Worm (Caenorhabditis elegans) whole organism, L1 larva: ENCODE results near the gene C44C1.1.

Experiments used
- C34B4.2 ChIP-seq: sonication (generic microtip); optimal IDR thresholded peaks from 2 replicates; lab custom pipeline; 2017; ENCODE audit warnings: mild to moderate bottlenecking, missing genetic modification characterization, missing compliant biosample characterization
- aha-1 ChIP-seq: fragments of 150-350 bp; optimal IDR thresholded peaks from 2 replicates; lab custom pipeline; 2014; ENCODE audit warnings: missing biosample characterization, missing genetic modification characterization
- alr-1 ChIP-seq: fragments of 200-800 bp; sonication (Bioruptor generic); optimal IDR thresholded peaks from 2 replicates; lab custom pipeline; 2018; ENCODE audit warnings: borderline replicate concordance, mild to moderate bottlenecking, missing genetic modification characterization, missing compliant biosample characterization
- aly-2 ChIP-seq: fragments of 150-350 bp; optimal IDR thresholded peaks from 2 replicates; lab custom pipeline; 2014; ENCODE audit warnings: missing biosample characterization, missing genetic modification characterization
- ceh-63 ChIP-seq: fragments of 200-800 bp; sonication (Bioruptor generic); optimal IDR thresholded peaks from 2 replicates; lab custom pipeline; 2018; ENCODE audit warnings: mild to moderate bottlenecking, missing genetic modification characterization, missing compliant biosample characterization
- ceh-82 ChIP-seq, 3 experiments: fragments of 150-350 bp in 1 of 3; sonication (generic microtip) in 2 of 3; optimal IDR thresholded peaks; 2 replicates each; lab custom pipeline; 2014 to 2017; ENCODE audit warnings: missing biosample characterization in 3 of 3, missing genetic modification characterization in 3 of 3
- ceh-90 ChIP-seq: sonication (generic microtip); optimal IDR thresholded peaks from 2 replicates; lab custom pipeline; 2016; ENCODE audit warnings: missing genetic modification characterization, missing compliant biosample characterization
- egl-13 ChIP-seq: sonication (generic microtip); optimal IDR thresholded peaks from 2 replicates; lab custom pipeline; 2016; ENCODE audit warnings: missing genotype, missing genetic modification reagents, missing genetic modification characterization, missing compliant biosample characterization
- egl-27 ChIP-seq, 2 experiments: fragments of 150-350 bp in 1 of 2; sonication (generic microtip); optimal IDR thresholded peaks; 3 replicates each; lab custom pipeline; 2017 to 2018; ENCODE audit warnings: missing biosample characterization in 2 of 2, missing genetic modification characterization in 2 of 2, missing genetic modification reagents in 2 of 2
- elt-2 ChIP-seq: sonication (generic microtip); optimal IDR thresholded peaks from 2 replicates; lab custom pipeline; 2016; ENCODE audit warnings: missing genetic modification characterization, mild to moderate bottlenecking, inconsistent platforms, missing compliant biosample characterization, missing genetic modification reagents
- fkh-4 ChIP-seq: sonication (generic microtip); optimal IDR thresholded peaks from 2 replicates; lab custom pipeline; 2016; ENCODE audit warnings: missing compliant biosample characterization, missing genetic modification characterization, borderline replicate concordance
- fkh-8 ChIP-seq: sonication (generic microtip); optimal IDR thresholded peaks from 2 replicates; lab custom pipeline; 2016; ENCODE audit warnings: mild to moderate bottlenecking, missing genetic modification characterization, missing compliant biosample characterization
- grh-1 ChIP-seq: fragments of 200-800 bp; sonication (Bioruptor generic); IDR thresholded peaks from 2 replicates; pipeline ENCODE4 v1.3.6; 2022; ENCODE audit warnings: missing genetic modification reagents, missing genetic modification characterization, missing compliant biosample characterization
- hlh-17 ChIP-seq: fragments of 200-800 bp; sonication (Bioruptor generic); optimal IDR thresholded peaks from 2 replicates; lab custom pipeline; 2018; ENCODE audit warnings: missing genetic modification characterization, mild to moderate bottlenecking, missing compliant biosample characterization, moderate library complexity, borderline replicate concordance
- hlh-4 ChIP-seq: sonication (generic microtip); optimal IDR thresholded peaks from 2 replicates; lab custom pipeline; 2016; ENCODE audit warnings: mild to moderate bottlenecking, missing genetic modification characterization, missing compliant biosample characterization
- irx-1 ChIP-seq: sonication (generic microtip); optimal IDR thresholded peaks from 2 replicates; lab custom pipeline; 2016; ENCODE audit warnings: missing genetic modification characterization, missing compliant biosample characterization
- isw-1 ChIP-seq: fragments of 200-800 bp; sonication (Bioruptor generic); IDR thresholded peaks from 2 replicates; pipeline ENCODE4 v1.3.6; 2022; ENCODE audit warnings: missing genetic modification characterization, missing compliant biosample characterization
- jun-1 ChIP-seq: fragments of 150-350 bp; optimal IDR thresholded peaks from 2 replicates; lab custom pipeline; 2014; ENCODE audit warnings: missing biosample characterization, missing genetic modification reagents, missing genetic modification characterization
- lin-13 ChIP-seq: fragments of 150-350 bp; optimal IDR thresholded peaks from 2 replicates; lab custom pipeline; 2014; ENCODE audit warnings: missing biosample characterization, missing genetic modification reagents, missing genetic modification characterization
- lin-14 ChIP-seq: fragments of 200-800 bp; sonication (Bioruptor generic); optimal IDR thresholded peaks from 2 replicates; lab custom pipeline; 2018; ENCODE audit warnings: mild to moderate bottlenecking, missing genetic modification characterization, moderate library complexity, missing compliant biosample characterization
- lin-39 ChIP-seq: fragments of 150-350 bp; optimal IDR thresholded peaks from 2 replicates; lab custom pipeline; 2014; ENCODE audit warnings: missing biosample characterization, missing genetic modification reagents, missing genetic modification characterization
- lir-3 ChIP-seq: sonication (generic microtip); optimal IDR thresholded peaks from 2 replicates; lab custom pipeline; 2016; ENCODE audit warnings: mild to moderate bottlenecking, missing genetic modification characterization, moderate library complexity, missing compliant biosample characterization; ENCODE audit not compliant: poor library complexity
- mab-9 ChIP-seq: fragments of 200-800 bp; sonication (Bioruptor generic); IDR thresholded peaks from 2 replicates; pipeline ENCODE4 v1.3.6; 2022; ENCODE audit warnings: missing genetic modification reagents, missing genetic modification characterization, missing compliant biosample characterization
- nhr-11 ChIP-seq: fragments of 150-350 bp; optimal IDR thresholded peaks from 2 replicates; lab custom pipeline; 2014; ENCODE audit warnings: missing biosample characterization, missing genetic modification characterization
- nhr-12 ChIP-seq: sonication (generic microtip); optimal IDR thresholded peaks from 2 replicates; lab custom pipeline; 2017; ENCODE audit warnings: missing biosample characterization, missing genetic modification characterization
- nhr-20 ChIP-seq: sonication (generic microtip); optimal IDR thresholded peaks from 2 replicates; lab custom pipeline; 2016; ENCODE audit warnings: mild to moderate bottlenecking, missing genetic modification characterization, missing compliant biosample characterization
- nhr-237 ChIP-seq: fragments of 150-350 bp; optimal IDR thresholded peaks from 2 replicates; lab custom pipeline; 2014; ENCODE audit warnings: missing biosample characterization, missing genetic modification characterization
- nhr-47 ChIP-seq: sonication (generic microtip); optimal IDR thresholded peaks from 2 replicates; lab custom pipeline; 2016; ENCODE audit warnings: mild to moderate bottlenecking, missing genetic modification characterization, moderate library complexity, missing compliant biosample characterization
- nhr-76 ChIP-seq: sonication (generic microtip); optimal IDR thresholded peaks from 2 replicates; lab custom pipeline; 2017; ENCODE audit warnings: missing biosample characterization, missing genetic modification characterization
- nhr-84 ChIP-seq: sonication (generic microtip); optimal IDR thresholded peaks from 2 replicates; lab custom pipeline; 2017; ENCODE audit warnings: missing biosample characterization, missing genetic modification characterization
- nhr-90 ChIP-seq: sonication (generic microtip); optimal IDR thresholded peaks from 2 replicates; lab custom pipeline; 2016; ENCODE audit warnings: mild to moderate bottlenecking, missing genetic modification characterization, missing compliant biosample characterization; ENCODE audit not compliant: poor library complexity
- pag-3 ChIP-seq: sonication (generic microtip); optimal IDR thresholded peaks from 2 replicates; lab custom pipeline; 2017; ENCODE audit warnings: missing genetic modification characterization, mild to moderate bottlenecking, missing compliant biosample characterization, antibody characterized with exemption, borderline replicate concordance; ENCODE audit not compliant: insufficient read depth
- pax-3 ChIP-seq: fragments of 200-800 bp; sonication (Bioruptor generic); optimal IDR thresholded peaks from 2 replicates; lab custom pipeline; 2018; ENCODE audit warnings: mild to moderate bottlenecking, missing genetic modification characterization, moderate library complexity, missing compliant biosample characterization
- skn-1 ChIP-seq: fragments of 150-350 bp; optimal IDR thresholded peaks from 2 replicates; lab custom pipeline; 2014; ENCODE audit warnings: missing biosample characterization, missing genetic modification characterization
- snpc-4 ChIP-seq: fragments of 150-350 bp; optimal IDR thresholded peaks from 2 replicates; lab custom pipeline; 2014; ENCODE audit warnings: missing biosample characterization, missing genetic modification characterization
- snu-23 ChIP-seq: sonication (generic microtip); optimal IDR thresholded peaks from 2 replicates; lab custom pipeline; 2016; ENCODE audit warnings: missing genetic modification characterization, missing compliant biosample characterization
- tbx-2 ChIP-seq: sonication (generic microtip); optimal IDR thresholded peaks from 2 replicates; lab custom pipeline; 2016; ENCODE audit warnings: missing genetic modification characterization, missing compliant biosample characterization
- tlp-1 ChIP-seq: fragments of 150-350 bp; optimal IDR thresholded peaks from 2 replicates; lab custom pipeline; 2014; ENCODE audit warnings: missing biosample characterization, missing genetic modification characterization
- unc-30 ChIP-seq: sonication (generic microtip); optimal IDR thresholded peaks from 2 replicates; lab custom pipeline; 2017; ENCODE audit warnings: missing biosample characterization, missing genetic modification characterization
- unc-62 ChIP-seq: fragments of 150-350 bp; optimal IDR thresholded peaks from 2 replicates; lab custom pipeline; 2014; ENCODE audit warnings: missing biosample characterization, missing genetic modification reagents, missing genetic modification characterization
- unc-98 ChIP-seq: fragments of 200-800 bp; sonication (Bioruptor generic); IDR thresholded peaks from 2 replicates; pipeline ENCODE4 v1.3.6; 2022; ENCODE audit warnings: missing genetic modification characterization, missing compliant biosample characterization
- vab-15 ChIP-seq: sonication (generic microtip); optimal IDR thresholded peaks from 2 replicates; lab custom pipeline; 2017; ENCODE audit warnings: missing genotype, mild to moderate bottlenecking, missing genetic modification characterization, missing compliant biosample characterization
- zag-1 ChIP-seq: fragments of 150-350 bp; optimal IDR thresholded peaks from 2 replicates; lab custom pipeline; 2014; ENCODE audit warnings: missing biosample characterization, missing genetic modification characterization
- zip-4 ChIP-seq: fragments of 200-800 bp; sonication (Bioruptor generic); optimal IDR thresholded peaks from 2 replicates; lab custom pipeline; 2018; ENCODE audit warnings: mild to moderate bottlenecking, missing genetic modification characterization, moderate library complexity, missing compliant biosample characterization
- ztf-4 ChIP-seq: fragments of 150-350 bp; optimal IDR thresholded peaks from 2 replicates; lab custom pipeline; 2014; ENCODE audit warnings: missing biosample characterization, missing genetic modification characterization

Gene C44C1.1

ce11 chrX:986463-986862 is 5.9 kb downstream of the C44C1.1 start:
- TF ChIP-seq snu-23 (GFP tag; lab: Kevin White, UChicago) (no peak), snpc-4 (tag; lab: Kevin White, UChicago) (peak; percentile 80), nhr-47 (tag; lab: Kevin White, UChicago) (peak; percentile 2)

ce11 chrX:991274-991673 is 10.7 kb downstream of the C44C1.1 start, which contains the start of the genes C09E10.3 and dgk-1:
C09E10.3 (minus strand) TSS chrX:991374.
dgk-1 (minus strand) TSS chrX:991456.
- TF ChIP-seq nhr-237 (tag; lab: Kevin White, UChicago) (no peak), hlh-17 (GFP tag; lab: Kevin White, UChicago) (no peak), fkh-4 (tag; lab: Kevin White, UChicago) (no peak), nhr-20 (no peak)
- TF ChIP-seq, all 84 proteins: peak for 0

ce11 chrX:992650-993403 is 12.3 kb downstream of the C44C1.1 start:
- peak; percentile 40 for TF ChIP-seq jun-1 (tag; lab: Kevin White, UChicago)
- peak; percentile 71 for TF ChIP-seq snu-23 (GFP tag; lab: Kevin White, UChicago)
- TF ChIP-seq elt-2 (tag; lab: Kevin White, UChicago): no peak
- TF ChIP-seq pag-3: no peak
- TF ChIP-seq unc-62 (GFP tag; lab: Kevin White, UChicago): no peak
- peak; percentile 87 for TF ChIP-seq fkh-8 (tag; lab: Kevin White, UChicago)
- no peak for TF ChIP-seq hlh-17 (GFP tag; lab: Kevin White, UChicago)
- peak; percentile 41 for TF ChIP-seq isw-1
- no peak for TF ChIP-seq nhr-90
- TF ChIP-seq hlh-4: no peak
- TF ChIP-seq ztf-4 (tag; lab: Kevin White, UChicago): peak; percentile 7
- TF ChIP-seq aha-1 (tag; lab: Kevin White, UChicago): no peak
- TF ChIP-seq skn-1: peak; percentile 19
- TF ChIP-seq nhr-76 (tag; lab: Kevin White, UChicago): no peak
- peak; percentile 26; the same call in 1 of the 2 replicates for TF ChIP-seq mab-9 (GFP tag; lab: Robert Waterston, UW)
- no peak for TF ChIP-seq alr-1
- no peak for TF ChIP-seq nhr-11 (tag; lab: Kevin White, UChicago)
- no peak for TF ChIP-seq ceh-63 (GFP tag; lab: Kevin White, UChicago)
- TF ChIP-seq vab-15 (tag; lab: Kevin White, UChicago): no peak
- TF ChIP-seq nhr-237 (tag; lab: Kevin White, UChicago): no peak
- TF ChIP-seq pax-3: peak; percentile 58
- TF ChIP-seq unc-98 (GFP tag; lab: Robert Waterston, UW): no peak
- no peak for TF ChIP-seq tlp-1 (tag; lab: Kevin White, UChicago)
- peak; percentile 23 for TF ChIP-seq irx-1 (tag; lab: Kevin White, UChicago)
- no peak for TF ChIP-seq lin-39
- TF ChIP-seq lin-13 (GFP tag; lab: Kevin White, UChicago): no peak
- TF ChIP-seq ceh-82 (tag; optimal IDR thresholded peaks at IDR 0.05; lab: Kevin White, UChicago): peak; percentile 57 to 71 (median 63)
- TF ChIP-seq grh-1: no peak
- TF ChIP-seq fkh-4 (tag; lab: Kevin White, UChicago): no peak
- TF ChIP-seq ceh-90: no peak
- peak; percentile 93 for TF ChIP-seq lin-14
- peak; percentile 81 for TF ChIP-seq nhr-47 (tag; lab: Kevin White, UChicago)
- no peak for TF ChIP-seq nhr-84
- TF ChIP-seq nhr-12 (tag; lab: Kevin White, UChicago): no peak
- TF ChIP-seq egl-27 (tag; optimal IDR thresholded peaks at IDR 0.05; lab: Kevin White, UChicago): no peak
- no peak for TF ChIP-seq zag-1 (tag; lab: Kevin White, UChicago)
- peak; percentile 88 for TF ChIP-seq egl-13 (tag; lab: Kevin White, UChicago)
- TF ChIP-seq C34B4.2 (tag; lab: Kevin White, UChicago): no peak
- TF ChIP-seq unc-30 (tag; lab: Kevin White, UChicago): no peak
- TF ChIP-seq tbx-2 (tag; lab: Kevin White, UChicago): peak; percentile 76
- no peak for TF ChIP-seq lir-3 (tag; lab: Kevin White, UChicago)
- TF ChIP-seq aly-2: no peak
- no peak for TF ChIP-seq zip-4 (GFP tag; lab: Kevin White, UChicago)
